Worm (Caenorhabditis elegans) whole organism, L2 larva: ENCODE results near the gene Y46G5A.36.

Source experiments
- C34F6.9 ChIP-seq: fragments of 150-350 bp; optimal IDR thresholded peaks from 2 replicates; lab custom pipeline; 2014; ENCODE audit warnings: missing biosample characterization, missing genetic modification characterization
- F13H6.1 ChIP-seq: sonication (generic microtip); optimal IDR thresholded peaks from 2 replicates; lab custom pipeline; 2016; ENCODE audit warnings: missing genetic modification characterization, missing compliant biosample characterization
- R02D3.7 ChIP-seq: fragments of 150-350 bp; optimal IDR thresholded peaks from 2 replicates; lab custom pipeline; 2014; ENCODE audit warnings: missing biosample characterization, missing genetic modification characterization
- Y55F3AM.14 ChIP-seq: fragments of 200-800 bp; sonication (Bioruptor generic); optimal IDR thresholded peaks from 2 replicates; lab custom pipeline; 2018; ENCODE audit warnings: mild to moderate bottlenecking, missing genetic modification characterization, missing compliant biosample characterization
- ZK546.5 ChIP-seq: sonication (generic microtip); optimal IDR thresholded peaks from 2 replicates; lab custom pipeline; 2017; ENCODE audit warnings: missing biosample characterization, missing genetic modification characterization
- alr-1 ChIP-seq: fragments of 150-350 bp; optimal IDR thresholded peaks from 2 replicates; lab custom pipeline; 2014; ENCODE audit warnings: missing biosample characterization, missing genetic modification characterization
- aly-2 ChIP-seq: fragments of 150-350 bp; optimal IDR thresholded peaks from 2 replicates; lab custom pipeline; 2014; ENCODE audit warnings: missing biosample characterization, missing genetic modification characterization
- ama-1 ChIP-seq: fragments of 150-350 bp; optimal IDR thresholded peaks from 2 replicates; lab custom pipeline; 2018; ENCODE audit warnings: inconsistent platforms
- blmp-1 ChIP-seq: sonication (generic microtip); optimal IDR thresholded peaks from 2 replicates; lab custom pipeline; 2017; ENCODE audit warnings: missing genetic modification characterization, mild to moderate bottlenecking, missing compliant biosample characterization, antibody characterized with exemption, moderate library complexity; ENCODE audit not compliant: insufficient read depth
- ceh-16 ChIP-seq: fragments of 150-350 bp; optimal IDR thresholded peaks from 2 replicates; lab custom pipeline; 2014; ENCODE audit warnings: missing biosample characterization, missing genetic modification characterization
- ceh-82 ChIP-seq: fragments of 150-350 bp; optimal IDR thresholded peaks from 2 replicates; lab custom pipeline; 2014; ENCODE audit warnings: missing biosample characterization, missing genetic modification characterization
- crh-2 ChIP-seq: sonication (generic microtip); optimal IDR thresholded peaks from 2 replicates; lab custom pipeline; 2017; ENCODE audit warnings: missing biosample characterization, missing genetic modification characterization
- dmd-4 ChIP-seq: sonication (generic microtip); optimal IDR thresholded peaks from 2 replicates; lab custom pipeline; 2017; ENCODE audit warnings: missing biosample characterization, missing genetic modification characterization
- egl-27 ChIP-seq: sonication (generic microtip); optimal IDR thresholded peaks from 3 replicates; lab custom pipeline; 2017; ENCODE audit warnings: missing biosample characterization, missing genetic modification reagents, missing genetic modification characterization
- elt-1 ChIP-seq: fragments of 150-350 bp; optimal IDR thresholded peaks from 2 replicates; lab custom pipeline; 2014; ENCODE audit warnings: missing biosample characterization, missing genetic modification characterization
- elt-3 ChIP-seq: sonication (generic microtip); optimal IDR thresholded peaks from 2 replicates; lab custom pipeline; 2017; ENCODE audit warnings: missing biosample characterization, missing genetic modification characterization
- fos-1 ChIP-seq: fragments of 150-350 bp; optimal IDR thresholded peaks from 2 replicates; lab custom pipeline; 2014; ENCODE audit warnings: missing biosample characterization, missing genetic modification characterization
- gmeb-1 ChIP-seq: fragments of 150-350 bp; optimal IDR thresholded peaks from 2 replicates; lab custom pipeline; 2014; ENCODE audit warnings: missing biosample characterization, missing genetic modification characterization
- lin-11 ChIP-seq: fragments of 150-350 bp; sonication (generic microtip); optimal IDR thresholded peaks from 2 replicates; lab custom pipeline; 2014; ENCODE audit warnings: missing biosample characterization, missing genetic modification characterization, inconsistent platforms, mixed read lengths
- lin-13 ChIP-seq: fragments of 150-350 bp; optimal IDR thresholded peaks from 2 replicates; lab custom pipeline; 2014; ENCODE audit warnings: missing biosample characterization, missing genetic modification reagents, missing genetic modification characterization
- lin-39 ChIP-seq: fragments of 150-350 bp; optimal IDR thresholded peaks from 2 replicates; lab custom pipeline; 2014; ENCODE audit warnings: missing biosample characterization, missing genetic modification reagents, missing genetic modification characterization
- lsy-2 ChIP-seq, 2 experiments: fragments of 150-350 bp in 1 of 2; sonication (generic microtip) in 1 of 2; optimal IDR thresholded peaks; 2 replicates each; lab custom pipeline; 2014 to 2017; ENCODE audit warnings: missing biosample characterization in 2 of 2, missing genetic modification characterization in 2 of 2
- mab-5 ChIP-seq: fragments of 150-350 bp; optimal IDR thresholded peaks from 2 replicates; lab custom pipeline; 2014; ENCODE audit warnings: missing biosample characterization, missing genetic modification characterization
- mbf-1 ChIP-seq: sonication (generic microtip); optimal IDR thresholded peaks from 2 replicates; lab custom pipeline; 2017; ENCODE audit warnings: missing biosample characterization, missing genetic modification characterization
- mdl-1 ChIP-seq, 2 experiments: fragments of 150-350 bp in 1 of 2; sonication (generic microtip) in 1 of 2; optimal IDR thresholded peaks; 2 replicates each; lab custom pipeline; 2017; ENCODE audit warnings: missing biosample characterization in 2 of 2, missing genetic modification characterization in 2 of 2
- nhr-10 ChIP-seq: sonication (generic microtip); optimal IDR thresholded peaks from 2 replicates; lab custom pipeline; 2017; ENCODE audit warnings: missing biosample characterization, missing genetic modification characterization
- nhr-11 ChIP-seq: fragments of 150-350 bp; optimal IDR thresholded peaks from 2 replicates; lab custom pipeline; 2014; ENCODE audit warnings: missing biosample characterization, missing genetic modification characterization
- nhr-12 ChIP-seq: fragments of 150-350 bp; optimal IDR thresholded peaks from 2 replicates; lab custom pipeline; 2014; ENCODE audit warnings: missing biosample characterization, missing genetic modification characterization
- nhr-129 ChIP-seq: fragments of 150-350 bp; optimal IDR thresholded peaks from 2 replicates; lab custom pipeline; 2014; ENCODE audit warnings: missing biosample characterization, missing genetic modification characterization
- nhr-21 ChIP-seq: fragments of 150-350 bp; optimal IDR thresholded peaks from 2 replicates; lab custom pipeline; 2014; ENCODE audit warnings: missing biosample characterization, missing genetic modification characterization
- nhr-23 ChIP-seq: fragments of 150-350 bp; optimal IDR thresholded peaks from 2 replicates; lab custom pipeline; 2014; ENCODE audit warnings: missing biosample characterization, missing genetic modification reagents, missing genetic modification characterization
- nhr-237 ChIP-seq: fragments of 150-350 bp; optimal IDR thresholded peaks from 2 replicates; lab custom pipeline; 2014; ENCODE audit warnings: missing biosample characterization, missing genetic modification characterization
- nhr-25 ChIP-seq: fragments of 150-350 bp; sonication (generic microtip); optimal IDR thresholded peaks from 3 replicates; lab custom pipeline; 2014; ENCODE audit warnings: missing biosample characterization, missing genetic modification characterization
- nhr-6 ChIP-seq: fragments of 150-350 bp; optimal IDR thresholded peaks from 2 replicates; lab custom pipeline; 2014; ENCODE audit warnings: missing biosample characterization, missing genetic modification characterization
- nhr-77 ChIP-seq: fragments of 150-350 bp; optimal IDR thresholded peaks from 2 replicates; lab custom pipeline; 2014; ENCODE audit warnings: missing biosample characterization, missing genetic modification characterization
- peb-1 ChIP-seq: fragments of 150-350 bp; optimal IDR thresholded peaks from 2 replicates; lab custom pipeline; 2014; ENCODE audit warnings: missing biosample characterization, missing genetic modification characterization
- sem-4 ChIP-seq: fragments of 150-350 bp; optimal IDR thresholded peaks from 2 replicates; lab custom pipeline; 2014; ENCODE audit warnings: missing biosample characterization, missing genetic modification reagents, missing genetic modification characterization
- skn-1 ChIP-seq: sonication (generic microtip); optimal IDR thresholded peaks from 2 replicates; lab custom pipeline; 2017; ENCODE audit warnings: missing biosample characterization, missing genetic modification characterization
- sma-3 ChIP-seq: sonication (generic microtip); optimal IDR thresholded peaks from 2 replicates; lab custom pipeline; 2016; ENCODE audit warnings: missing genetic modification reagents, missing genetic modification characterization, missing compliant biosample characterization
- sma-9 ChIP-seq, 2 experiments: fragments of 150-350 bp in 1 of 2; sonication (generic microtip) in 1 of 2; optimal IDR thresholded peaks; 2 replicates each; lab custom pipeline; 2014 to 2016; ENCODE audit warnings: missing genetic modification characterization in 2 of 2, mild to moderate bottlenecking in 1 of 2, missing biosample characterization in 1 of 2, missing compliant biosample characterization in 1 of 2, missing genetic modification reagents in 1 of 2, moderate library complexity in 1 of 2
- snpc-4 ChIP-seq: fragments of 150-350 bp; optimal IDR thresholded peaks from 2 replicates; lab custom pipeline; 2014; ENCODE audit warnings: missing biosample characterization, missing genetic modification characterization
- unc-39 ChIP-seq: fragments of 150-350 bp; optimal IDR thresholded peaks from 2 replicates; lab custom pipeline; 2014; ENCODE audit warnings: missing biosample characterization, missing genetic modification characterization
- unc-55 ChIP-seq: fragments of 150-350 bp; sonication (generic microtip); optimal IDR thresholded peaks from 3 replicates; lab custom pipeline; 2014; ENCODE audit warnings: missing biosample characterization, missing genetic modification reagents, missing genetic modification characterization
- unc-62 ChIP-seq: fragments of 150-350 bp; optimal IDR thresholded peaks from 2 replicates; lab custom pipeline; 2014; ENCODE audit warnings: missing biosample characterization, missing genetic modification reagents, missing genetic modification characterization
- zag-1 ChIP-seq: fragments of 150-350 bp; optimal IDR thresholded peaks from 2 replicates; lab custom pipeline; 2014; ENCODE audit warnings: missing biosample characterization, missing genetic modification characterization
- ztf-1 ChIP-seq: fragments of 200-800 bp; sonication (Bioruptor generic); conservative IDR thresholded peaks from 2 replicates; pipeline ENCODE4 v1.3.6; 2022; ENCODE audit warnings: missing genetic modification characterization, missing compliant biosample characterization
- ztf-11 ChIP-seq: sonication (generic microtip); optimal IDR thresholded peaks from 2 replicates; lab custom pipeline; 2017; ENCODE audit warnings: missing biosample characterization, missing genetic modification characterization
- ztf-4 ChIP-seq: fragments of 150-350 bp; optimal IDR thresholded peaks from 2 replicates; lab custom pipeline; 2014; ENCODE audit warnings: missing biosample characterization, missing genetic modification characterization

Gene Y46G5A.36

ce11 chrII:12797211-12797794 is 26.2 kb upstream of the Y46G5A.36 start:
- TF ChIP-seq ama-1 (lab: Kevin White, UChicago) = peak; percentile 36
- peak in 1 of 2 experiments; percentile 26 for TF ChIP-seq lsy-2 (tag; optimal IDR thresholded peaks at IDR 0.05; lab: Kevin White, UChicago)
- peak; percentile 50 for TF ChIP-seq sma-9 (GFP tag; optimal IDR thresholded peaks at IDR 0.05; lab: Kevin White, UChicago)
- no peak for TF ChIP-seq sma-9 (tag; optimal IDR thresholded peaks at IDR 0.05; lab: Kevin White, UChicago)
- no peak for TF ChIP-seq lin-11 (tag; lab: Kevin White, UChicago)
- TF ChIP-seq nhr-6 = no peak
- TF ChIP-seq crh-2 (tag; lab: Kevin White, UChicago) = peak; percentile 61
- TF ChIP-seq elt-3 (tag; lab: Kevin White, UChicago) = no peak
- no peak for TF ChIP-seq blmp-1 (tag; lab: Kevin White, UChicago)
- peak; percentile 25 for TF ChIP-seq lin-13 (GFP tag; lab: Kevin White, UChicago)
- no peak for TF ChIP-seq nhr-12 (tag; lab: Kevin White, UChicago)
- TF ChIP-seq egl-27 = no peak
- TF ChIP-seq C34F6.9 (tag; lab: Kevin White, UChicago) = peak; percentile 30
- no peak for TF ChIP-seq ztf-1 (GFP tag; lab: Robert Waterston, UW)
- TF ChIP-seq snpc-4 (tag; lab: Kevin White, UChicago) = no peak
- no peak for TF ChIP-seq elt-1 (tag; lab: Kevin White, UChicago)
- TF ChIP-seq ztf-11 (tag; lab: Kevin White, UChicago) = no peak
- TF ChIP-seq lin-39 (tag; lab: Kevin White, UChicago) = no peak
- TF ChIP-seq fos-1 (tag; lab: Kevin White, UChicago) = peak; percentile 52

DNA sequence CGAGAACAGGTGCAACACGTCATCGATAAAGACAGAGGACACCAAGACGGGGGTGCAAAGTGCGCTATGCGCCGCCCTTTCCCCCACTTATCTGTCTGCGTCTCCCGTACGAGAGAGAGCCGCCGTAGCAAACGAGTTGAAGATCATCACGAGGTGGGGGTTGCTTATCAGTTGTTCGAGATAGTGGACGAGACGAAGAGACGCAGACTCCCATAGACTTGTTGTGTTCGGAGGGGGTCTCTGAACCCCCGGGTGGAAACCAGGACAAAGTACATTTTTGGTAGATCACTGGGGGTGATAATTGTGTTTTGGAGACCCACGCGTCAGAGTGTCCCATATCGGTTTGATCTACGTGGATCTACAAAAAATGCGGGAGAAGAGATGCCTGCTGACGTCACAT is 24.7 kb upstream of the Y46G5A.36 start:
- TF ChIP-seq egl-27 = peak; percentile 79
- TF ChIP-seq mbf-1 (tag; lab: Kevin White, UChicago) = no peak
- TF ChIP-seq alr-1 (tag; lab: Kevin White, UChicago) = no peak
- TF ChIP-seq lin-39 (tag; lab: Kevin White, UChicago) = no peak
- TF ChIP-seq mdl-1 (tag; optimal IDR thresholded peaks at IDR 0.05; lab: Kevin White, UChicago) = peak; percentile 73 to 80
- peak in 1 of 2 experiments; percentile 80 for TF ChIP-seq lsy-2 (tag; optimal IDR thresholded peaks at IDR 0.05; lab: Kevin White, UChicago)
- TF ChIP-seq nhr-10 = no peak
- no peak for TF ChIP-seq skn-1 (tag; lab: Kevin White, UChicago)
- peak; percentile 2 for TF ChIP-seq nhr-237 (tag; lab: Kevin White, UChicago)
- TF ChIP-seq nhr-21 (tag; lab: Kevin White, UChicago) = peak; percentile 96
- TF ChIP-seq mab-5 (tag; lab: Kevin White, UChicago) = no peak
- TF ChIP-seq snpc-4 (tag; lab: Kevin White, UChicago) = no peak
- no peak for TF ChIP-seq nhr-11 (tag; lab: Kevin White, UChicago)
- peak; percentile 87 for TF ChIP-seq crh-2 (tag; lab: Kevin White, UChicago)
- TF ChIP-seq unc-62 (GFP tag; lab: Kevin White, UChicago) = no peak
- peak; percentile 91 for TF ChIP-seq nhr-25 (tag; lab: Kevin White, UChicago)
- peak; percentile 62 for TF ChIP-seq blmp-1 (tag; lab: Kevin White, UChicago)
- TF ChIP-seq sma-3 (GFP tag; lab: Kevin White, UChicago) = peak; percentile 96
- TF ChIP-seq ZK546.5 (tag; lab: Kevin White, UChicago) = no peak
- TF ChIP-seq nhr-6 = no peak
- peak; percentile 57 for TF ChIP-seq ceh-16
- no peak for TF ChIP-seq ztf-11 (tag; lab: Kevin White, UChicago)
- peak; percentile 80 for TF ChIP-seq nhr-129 (tag; lab: Kevin White, UChicago)
- no peak for TF ChIP-seq zag-1
- TF ChIP-seq peb-1 (tag; lab: Kevin White, UChicago) = no peak
- TF ChIP-seq ceh-82 (tag; lab: Kevin White, UChicago) = no peak
- TF ChIP-seq C34F6.9 (tag; lab: Kevin White, UChicago) = peak; percentile 54
- TF ChIP-seq R02D3.7 (tag; lab: Kevin White, UChicago) = no peak
- TF ChIP-seq sem-4 (tag; lab: Kevin White, UChicago) = peak; percentile 43
- peak; percentile 77 for TF ChIP-seq gmeb-1 (tag; lab: Kevin White, UChicago)
- no peak for TF ChIP-seq nhr-12 (tag; lab: Kevin White, UChicago)
- peak; percentile 92 for TF ChIP-seq ztf-4 (tag; lab: Kevin White, UChicago)
- TF ChIP-seq ztf-1 (GFP tag; lab: Robert Waterston, UW) = 0 out of 2 replicates have a peak, but pooled peaks have one; percentile 71
- TF ChIP-seq nhr-23 (tag; lab: Kevin White, UChicago) = no peak
- peak; percentile 3 for TF ChIP-seq lin-13 (GFP tag; lab: Kevin White, UChicago)
- no peak for TF ChIP-seq aly-2 (tag; lab: Kevin White, UChicago)
- TF ChIP-seq dmd-4 = no peak
- TF ChIP-seq unc-55 (GFP tag; lab: Kevin White, UChicago) = no peak
- no peak for TF ChIP-seq ama-1 (lab: Kevin White, UChicago)
- TF ChIP-seq sma-9 (GFP tag; optimal IDR thresholded peaks at IDR 0.05; lab: Kevin White, UChicago) = peak; percentile 97
- TF ChIP-seq sma-9 (tag; optimal IDR thresholded peaks at IDR 0.05; lab: Kevin White, UChicago) = no peak
- peak; percentile 91 for TF ChIP-seq F13H6.1 (tag; lab: Kevin White, UChicago)
- peak; percentile 41 for TF ChIP-seq nhr-77 (tag; lab: Kevin White, UChicago)
- TF ChIP-seq unc-39 = no peak
- no peak for TF ChIP-seq elt-3 (tag; lab: Kevin White, UChicago)
- TF ChIP-seq fos-1 (tag; lab: Kevin White, UChicago) = peak; percentile 53
- peak; percentile 67 for TF ChIP-seq Y55F3AM.14 (GFP tag; lab: Kevin White, UChicago)
- TF ChIP-seq elt-1 (tag; lab: Kevin White, UChicago) = peak; percentile 55
- TF ChIP-seq lin-11 (tag; lab: Kevin White, UChicago) = peak; percentile 15
